Fruit fly (Drosophila melanogaster): ENCODE data around the gene Cp19.

Gene Cp19

DNA sequence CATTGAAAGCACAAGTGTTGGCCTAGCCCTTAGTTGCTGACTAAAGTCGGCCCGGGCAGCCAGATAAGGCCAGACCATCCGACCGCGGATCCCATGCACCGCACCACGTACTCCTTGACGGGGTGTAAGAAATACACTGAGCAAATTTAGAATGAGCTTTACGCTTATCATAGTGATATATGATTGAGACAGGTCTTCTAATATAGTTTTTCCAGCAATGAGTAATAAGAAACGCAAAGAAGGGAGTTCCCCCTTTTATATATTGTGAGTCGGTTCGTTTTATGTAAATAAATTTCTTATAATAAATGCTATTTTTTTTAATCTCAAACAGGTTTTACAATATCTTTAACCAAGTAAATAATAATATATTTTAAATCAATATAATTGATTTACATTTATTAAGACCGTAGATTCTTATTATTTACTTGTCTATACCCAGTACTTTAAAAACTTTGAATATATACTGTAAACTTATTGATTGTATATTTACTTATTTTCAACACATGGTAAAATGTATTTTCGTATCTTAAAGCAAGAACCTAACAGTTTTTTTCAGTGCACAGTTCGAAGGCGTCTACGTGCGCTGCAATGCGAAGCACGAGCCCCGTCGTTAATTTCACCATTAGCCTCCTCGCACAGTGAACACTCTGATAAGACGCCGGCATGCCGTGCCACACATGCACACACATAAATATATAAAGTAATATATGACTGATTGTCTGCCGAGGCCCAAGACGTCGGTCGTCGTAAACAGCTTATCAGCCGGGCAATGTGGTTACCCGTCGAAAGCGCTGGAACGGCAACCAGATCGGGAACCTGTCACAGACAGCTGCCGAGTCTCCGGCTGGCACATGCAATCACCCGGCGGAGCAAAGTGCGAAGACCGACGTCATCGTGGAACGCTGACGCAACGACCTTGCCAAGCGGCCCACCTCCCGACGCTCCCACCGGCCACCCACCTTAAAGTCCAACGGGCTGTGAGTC lies 37.5 kb upstream of the Cp19 start:
- no peak for TF ChIP-seq Sin3A (optimal IDR thresholded peaks at IDR 0.05)
- no peak for TF ChIP-seq ttk (optimal IDR thresholded peaks at IDR 0.05)
- TF ChIP-seq psq (optimal IDR thresholded peaks at IDR 0.05) = no peak
- TF ChIP-seq insv (optimal IDR thresholded peaks at IDR 0.05) = no peak
- no peak for TF ChIP-seq h (optimal IDR thresholded peaks at IDR 0.05)
- no peak for TF ChIP-seq Myc (optimal IDR thresholded peaks at IDR 0.05)

- no peak for TF ChIP-seq h (optimal IDR thresholded peaks at IDR 0.05)
Observed at dm6 chr3L:8693558-8694502, 35.8 kb upstream of the Cp19 start.

- no peak for TF ChIP-seq Myc (optimal IDR thresholded peaks at IDR 0.05)
- TF ChIP-seq psq (optimal IDR thresholded peaks at IDR 0.05) = no peak
- no peak for TF ChIP-seq insv (optimal IDR thresholded peaks at IDR 0.05)
- TF ChIP-seq ttk (optimal IDR thresholded peaks at IDR 0.05) = no peak
Observed at dm6 chr3L:8695959-8696358, 33.7 kb upstream of the Cp19 start.

- TF ChIP-seq ttk (optimal IDR thresholded peaks at IDR 0.05) (no peak), insv (optimal IDR thresholded peaks at IDR 0.05) (no peak), psq (optimal IDR thresholded peaks at IDR 0.05) (no peak), h (optimal IDR thresholded peaks at IDR 0.05) (no peak)
Observed at dm6 chr3L:8696487-8696954, 33.1 kb upstream of the Cp19 start.

DNA sequence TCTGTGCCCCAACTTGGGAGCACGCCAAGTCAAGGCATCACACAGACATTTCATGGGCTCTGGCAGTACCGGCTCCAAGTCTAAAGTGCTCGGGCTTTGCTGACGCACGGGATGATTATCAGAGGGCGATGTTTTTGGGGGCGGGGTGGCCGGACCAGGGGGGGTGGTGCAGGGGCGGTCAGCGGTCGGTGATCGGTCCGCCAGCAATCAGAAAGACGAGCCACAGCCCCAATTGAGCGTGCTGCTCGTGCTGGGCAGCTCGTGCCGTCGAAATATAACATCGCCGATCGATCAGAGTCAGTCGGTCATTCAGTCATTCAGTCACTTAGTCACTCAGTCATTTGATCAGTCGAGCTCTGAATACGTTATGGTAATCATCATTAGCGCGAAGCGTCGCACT lies 31.8 kb upstream of the Cp19 start:
- TF ChIP-seq insv (optimal IDR thresholded peaks at IDR 0.05) (no peak), ttk (optimal IDR thresholded peaks at IDR 0.05) (no peak), Sin3A (optimal IDR thresholded peaks at IDR 0.05) (no peak), Myc (optimal IDR thresholded peaks at IDR 0.05) (no peak), psq (optimal IDR thresholded peaks at IDR 0.05) (no peak), h (optimal IDR thresholded peaks at IDR 0.05) (no peak)

DNA sequence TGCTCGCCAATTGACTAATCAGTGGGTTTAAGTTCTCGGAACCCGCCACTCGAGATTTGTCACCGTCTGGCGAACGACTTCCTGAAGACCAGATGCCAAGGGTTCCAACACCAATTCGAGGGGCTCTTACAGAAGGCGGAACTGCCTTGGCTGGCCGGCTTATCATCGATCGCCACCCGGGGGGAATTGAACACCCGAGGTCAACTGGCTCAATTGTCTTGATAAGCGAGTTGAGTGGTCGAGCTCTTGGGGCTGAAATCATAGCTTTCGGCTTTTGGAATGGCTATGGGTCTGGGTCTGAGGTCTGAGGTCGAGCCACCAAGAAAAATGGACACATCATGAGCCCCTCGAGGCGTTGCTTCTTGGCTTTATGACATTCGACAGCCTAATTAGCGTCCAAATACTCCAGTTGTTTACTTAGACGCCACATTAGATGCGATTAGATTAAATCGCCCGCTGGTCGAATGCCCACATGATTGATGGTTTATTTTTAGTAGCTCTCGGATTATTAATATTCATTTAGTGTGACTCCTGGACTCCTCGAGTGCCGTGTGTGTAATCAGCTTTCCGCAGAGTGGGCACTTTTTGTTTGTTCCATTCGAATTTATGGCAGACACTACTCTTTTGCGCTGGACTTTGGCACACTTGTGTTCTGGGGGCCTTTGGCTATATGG lies 31.0 kb upstream of the Cp19 start:
- no peak for TF ChIP-seq ttk (optimal IDR thresholded peaks at IDR 0.05)
- TF ChIP-seq Myc (optimal IDR thresholded peaks at IDR 0.05) = no peak
- no peak for TF ChIP-seq psq (optimal IDR thresholded peaks at IDR 0.05)
- TF ChIP-seq insv (optimal IDR thresholded peaks at IDR 0.05) = no peak
- no peak for TF ChIP-seq Sin3A (optimal IDR thresholded peaks at IDR 0.05)
- no peak for TF ChIP-seq h (optimal IDR thresholded peaks at IDR 0.05)

- TF ChIP-seq ttk (optimal IDR thresholded peaks at IDR 0.05) (no peak), psq (optimal IDR thresholded peaks at IDR 0.05) (no peak), Sin3A (optimal IDR thresholded peaks at IDR 0.05) (no peak), h (optimal IDR thresholded peaks at IDR 0.05) (no peak), Myc (optimal IDR thresholded peaks at IDR 0.05) (no peak), insv (optimal IDR thresholded peaks at IDR 0.05) (no peak)
Observed at dm6 chr3L:8699612-8700011, 30.1 kb upstream of the Cp19 start.

dm6 chr3L:8700054-8700642 lies 29.5 kb upstream of the Cp19 start:
- TF ChIP-seq h (optimal IDR thresholded peaks at IDR 0.05) = peak; percentile 16
- no peak for TF ChIP-seq Myc (optimal IDR thresholded peaks at IDR 0.05)
- no peak for TF ChIP-seq Sin3A (optimal IDR thresholded peaks at IDR 0.05)
- TF ChIP-seq psq (optimal IDR thresholded peaks at IDR 0.05) = no peak

DNA sequence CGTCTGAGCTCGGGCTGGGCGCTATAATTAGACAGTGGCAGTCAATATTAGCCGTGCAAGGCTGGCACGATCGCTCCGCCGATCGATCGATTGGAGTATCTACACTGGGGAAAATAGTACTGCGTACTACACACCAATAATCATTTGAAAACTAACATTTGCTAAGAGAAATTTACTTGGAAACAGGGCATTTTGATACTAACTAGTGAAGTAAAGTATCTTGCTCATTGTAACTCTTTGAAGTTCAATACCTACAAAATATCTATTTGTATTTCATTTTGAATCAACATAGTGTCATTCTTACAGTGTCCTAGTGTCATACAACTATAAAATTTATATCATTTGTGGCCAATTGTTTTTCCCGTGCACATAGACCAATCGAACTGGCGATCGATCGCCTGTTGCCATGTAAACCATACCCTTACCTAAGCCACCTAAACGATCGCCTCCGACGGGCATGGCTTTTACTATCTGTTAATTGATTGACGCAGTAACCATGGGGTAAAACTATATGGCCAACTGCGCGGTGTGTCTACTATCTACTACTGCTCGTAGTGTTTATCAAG lies 28.9 kb upstream of the Cp19 start:
- TF ChIP-seq insv (optimal IDR thresholded peaks at IDR 0.05) (no peak), Sin3A (optimal IDR thresholded peaks at IDR 0.05) (no peak), ttk (optimal IDR thresholded peaks at IDR 0.05) (no peak), h (optimal IDR thresholded peaks at IDR 0.05) (no peak), Myc (optimal IDR thresholded peaks at IDR 0.05) (no peak), psq (optimal IDR thresholded peaks at IDR 0.05) (no peak)

DNA sequence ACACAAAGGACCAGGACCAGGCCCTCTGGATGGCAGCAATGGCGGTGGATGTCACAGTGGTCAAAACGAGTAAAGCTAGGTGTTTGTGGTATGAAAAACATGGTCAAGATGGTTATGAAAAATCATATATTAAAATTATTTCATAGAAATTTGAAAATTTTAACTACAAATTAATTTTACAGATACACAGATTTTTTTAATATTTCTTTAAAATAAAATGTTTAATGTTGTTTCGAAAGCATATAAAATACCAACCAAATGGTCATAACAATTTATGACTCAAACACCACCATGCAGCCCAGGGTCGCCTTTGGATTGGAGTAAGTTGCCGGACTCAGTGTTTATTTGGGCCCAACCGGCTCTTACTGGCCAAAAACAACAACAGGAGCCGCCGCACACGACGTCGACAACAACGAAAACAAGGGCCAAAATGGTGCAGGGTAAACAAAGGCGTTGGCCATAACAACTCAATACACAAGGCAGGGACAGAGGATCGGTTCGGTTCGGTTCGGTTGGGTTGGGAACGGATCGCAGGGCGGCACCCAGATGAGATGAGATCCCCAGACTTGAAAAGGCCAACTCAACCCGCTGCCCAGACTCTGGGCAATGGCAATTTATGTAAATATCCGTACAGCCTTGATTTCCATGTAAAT lies 27.8 kb upstream of the Cp19 start:
- TF ChIP-seq psq (optimal IDR thresholded peaks at IDR 0.05) = no peak

dm6 chr3L:8702448-8702847 lies 27.2 kb upstream of the Cp19 start:
- TF ChIP-seq psq (optimal IDR thresholded peaks at IDR 0.05) = no peak
- no peak for TF ChIP-seq Myc (optimal IDR thresholded peaks at IDR 0.05)

Measured in Kc167 (cell line).